Fruit fly (Drosophila melanogaster): Measurements from ENCODE around the gene Cyp9f3.

Gene Cyp9f3

dm6 chr3R:12402935-12403334, 4.2 kb upstream of the Cyp9f3 start (continued):
- TF ChIP-seq CG8290 (GFP tag; optimal IDR thresholded peaks at IDR 0.05) (peak; percentile 96), CG8290 (tag; optimal IDR thresholded peaks at IDR 0.05) (peak; percentile 95 to 97), CG15269 (tag; optimal IDR thresholded peaks at IDR 0.05) (peak; percentile 98), Abd-B (GFP tag; optimal IDR thresholded peaks at IDR 0.05) (peak; percentile 94), Usf (GFP tag; optimal IDR thresholded peaks at IDR 0.05) (peak; percentile 93), z (GFP tag; IDR thresholded peaks at IDR 0.05) (peak; percentile 72; the same call in 1 of the 3 replicates), ro (GFP tag; IDR thresholded peaks at IDR 0.05) (peak; percentile 63), abd-A (tag; optimal IDR thresholded peaks at IDR 0.05) (no peak), Nf-YA (GFP tag; IDR thresholded peaks at IDR 0.05) (peak; percentile 99), sob (GFP tag; IDR thresholded peaks at IDR 0.05) (peak; percentile 97), CG13775 (GFP tag; optimal IDR thresholded peaks at IDR 0.05) (peak; percentile 96), CG32532 (GFP tag; IDR thresholded peaks at IDR 0.05) (peak; percentile 96), Dip2 (GFP tag; IDR thresholded peaks at IDR 0.05) (peak; percentile 56; the same call in 1 of the 2 replicates), her (GFP tag; optimal IDR thresholded peaks at IDR 0.05) (peak; percentile 90), CG10431 (GFP tag; optimal IDR thresholded peaks at IDR 0.05) (peak; percentile 93), gcm2 (GFP tag; optimal IDR thresholded peaks at IDR 0.05) (peak; percentile 92), CG2712 (tag; optimal IDR thresholded peaks at IDR 0.05) (peak; percentile 99), hbn (GFP tag; IDR thresholded peaks at IDR 0.05; ENCODE audit: partially characterized antibody) (peak; percentile 36; the same call in 1 of the 2 replicates), Drgx (GFP tag; IDR thresholded peaks at IDR 0.05) (peak; percentile 93), sna (GFP tag; IDR thresholded peaks at IDR 0.05; ENCODE audit: partially characterized antibody) (no peak), gfzf (GFP tag; optimal IDR thresholded peaks at IDR 0.05) (peak; percentile 23), CG7987 (GFP tag; optimal IDR thresholded peaks at IDR 0.05) (peak; percentile 96), CG18764 (GFP tag; optimal IDR thresholded peaks at IDR 0.05) (peak; percentile 94), CG2889 (GFP tag; IDR thresholded peaks at IDR 0.05) (peak; percentile 86), CG10321 (GFP tag; IDR thresholded peaks at IDR 0.05) (peak; percentile 81), CG8281 (tag; optimal IDR thresholded peaks at IDR 0.05) (peak; percentile 91), Hr78 (GFP tag; optimal IDR thresholded peaks at IDR 0.05) (peak in 1 of 2 experiments; percentile 89), Dp (GFP tag; optimal IDR thresholded peaks at IDR 0.05) (peak; percentile 47), Elba2 (GFP tag; optimal IDR thresholded peaks at IDR 0.05) (peak; percentile 81), seq (GFP tag; IDR thresholded peaks at IDR 0.05) (peak; percentile 97), lmd (GFP tag; IDR thresholded peaks at IDR 0.05) (peak; percentile 94), Sox100B (GFP tag; optimal IDR thresholded peaks at IDR 0.05) (peak; percentile 98), stwl (tag; optimal IDR thresholded peaks at IDR 0.05) (peak; percentile 99), HLHmδ (GFP tag; optimal IDR thresholded peaks at IDR 0.05) (no peak), ap (GFP tag; IDR thresholded peaks at IDR 0.05) (peak; percentile 97), CG12219 (GFP tag; optimal IDR thresholded peaks at IDR 0.05) (peak; percentile 98), sens (GFP tag) (peak; percentile 99), CG16779 (GFP tag; IDR thresholded peaks at IDR 0.05) (peak; percentile 92), Sin3A (optimal IDR thresholded peaks at IDR 0.05) (no peak), trem (tag; optimal IDR thresholded peaks at IDR 0.05) (peak; percentile 98), B-H1 (GFP tag; IDR thresholded peaks at IDR 0.05) (peak; percentile 93; the same call in 2 of the 3 replicates), CG11696 (GFP tag; IDR thresholded peaks at IDR 0.05) (peak; percentile 95), Pdp1 (GFP tag; optimal IDR thresholded peaks at IDR 0.05) (peak; percentile 94 to 96), CG13287 (GFP tag; IDR thresholded peaks at IDR 0.05; ENCODE audit: partially characterized antibody) (peak; percentile 71; the same call in 1 of the 2 replicates), HLH54F (GFP tag; optimal IDR thresholded peaks at IDR 0.05) (peak; percentile 89), CG8478 (optimal IDR thresholded peaks at IDR 0.05) (no peak), crc (GFP tag; optimal IDR thresholded peaks at IDR 0.05) (peak; percentile 91), az2 (GFP tag; optimal IDR thresholded peaks at IDR 0.05) (peak; percentile 97), Hr51 (GFP tag; optimal IDR thresholded peaks at IDR 0.05) (peak; percentile 92 to 99), sd (tag; optimal IDR thresholded peaks at IDR 0.05) (peak; percentile 88), Atf6 (GFP tag; IDR thresholded peaks at IDR 0.05) (peak; percentile 96), CG3847 (GFP tag; IDR thresholded peaks at IDR 0.05) (peak; percentile 94)

Measured in whole organism, embryonic.